Worm (Caenorhabditis elegans): ENCODE data around the gene Y37H2A.13.

The Y37H2A.13 gene

DNA sequence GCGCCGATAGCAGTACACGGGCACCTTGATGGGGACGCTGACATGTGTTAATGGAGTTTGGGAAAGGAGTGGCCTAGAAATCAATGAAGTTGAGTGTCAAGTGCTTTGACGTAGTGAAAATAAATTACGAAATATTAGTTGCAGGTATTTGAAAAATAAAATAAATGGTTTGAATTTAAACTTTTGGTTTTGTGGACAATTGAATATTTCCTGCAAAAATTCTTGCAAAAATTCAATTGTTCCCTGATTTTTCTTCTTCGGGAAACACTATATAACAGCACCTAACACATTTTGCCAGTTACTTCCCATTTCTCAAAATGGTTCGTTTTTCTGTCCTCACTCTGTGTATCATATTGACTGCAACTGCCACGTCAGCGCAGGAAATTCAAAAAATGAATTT, at the start of gene Y37H2A.13:
TSS of gene Y37H2A.13 (plus strand) at position 301 of the 400 bp plus-strand sequence.
- no peak for TF ChIP-seq aly-1 (tag; optimal IDR thresholded peaks at IDR 0.05)
- no peak for TF ChIP-seq tbx-11 (GFP tag; IDR thresholded peaks at IDR 0.05)
- no peak for TF ChIP-seq F13C5.2 (tag; optimal IDR thresholded peaks at IDR 0.05)
- no peak for TF ChIP-seq pes-1 (GFP tag; IDR thresholded peaks at IDR 0.05)
- no peak for TF ChIP-seq B0310.2 (tag; optimal IDR thresholded peaks at IDR 0.05)
- no peak for TF ChIP-seq scrt-1 (GFP tag; IDR thresholded peaks at IDR 0.05)
- no peak for TF ChIP-seq ceh-13 (GFP tag; optimal IDR thresholded peaks at IDR 0.05)
- TF ChIP-seq tra-4 (tag; optimal IDR thresholded peaks at IDR 0.05): no peak
- no peak for TF ChIP-seq hmbx-1 (tag; optimal IDR thresholded peaks at IDR 0.05)
- TF ChIP-seq hnd-1 (tag; optimal IDR thresholded peaks at IDR 0.05): no peak
- TF ChIP-seq ama-1 (optimal IDR thresholded peaks at IDR 0.05): no peak

DNA sequence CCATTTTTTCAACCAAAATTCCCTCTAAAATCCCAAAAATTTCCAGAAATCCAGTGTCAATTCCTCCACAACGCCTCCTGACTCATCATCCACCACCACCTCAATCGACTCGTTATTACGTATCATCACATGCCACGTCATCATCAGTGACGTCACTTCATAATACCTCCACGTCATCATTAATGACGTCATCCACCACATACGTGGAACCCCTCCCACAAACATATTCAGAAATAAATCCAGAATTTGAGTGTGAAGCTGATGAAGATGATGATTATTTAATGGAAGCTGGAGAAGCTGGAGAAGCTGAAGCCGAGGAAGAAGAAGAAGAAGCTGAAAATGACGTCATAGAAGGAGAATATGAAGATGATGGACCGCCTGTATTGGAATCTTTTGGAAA, 48.7 kb upstream of the Y37H2A.13 start:
- TF ChIP-seq B0310.2 (tag; optimal IDR thresholded peaks at IDR 0.05): no peak
- no peak for TF ChIP-seq ceh-13 (GFP tag; optimal IDR thresholded peaks at IDR 0.05)
- TF ChIP-seq hmg-4 (GFP tag; optimal IDR thresholded peaks at IDR 0.05): no peak
- TF ChIP-seq tbx-37 (GFP tag; conservative IDR thresholded peaks at IDR 0.05): no peak
- no peak for TF ChIP-seq tra-4 (tag; optimal IDR thresholded peaks at IDR 0.05)
- TF ChIP-seq hmbx-1 (tag; optimal IDR thresholded peaks at IDR 0.05): no peak
- no peak for TF ChIP-seq pes-1 (GFP tag; IDR thresholded peaks at IDR 0.05)
- no peak for TF ChIP-seq scrt-1 (GFP tag; IDR thresholded peaks at IDR 0.05)
- no peak for TF ChIP-seq flt-1 (GFP tag; IDR thresholded peaks at IDR 0.05)
- TF ChIP-seq F13C5.2 (tag; optimal IDR thresholded peaks at IDR 0.05): no peak
- no peak for TF ChIP-seq tbx-11 (GFP tag; IDR thresholded peaks at IDR 0.05)
- no peak for TF ChIP-seq hnd-1 (tag; optimal IDR thresholded peaks at IDR 0.05)
- TF ChIP-seq ets-7 (tag; optimal IDR thresholded peaks at IDR 0.05): no peak
- TF ChIP-seq sea-1 (GFP tag; conservative IDR thresholded peaks at IDR 0.05): no peak
- no peak for TF ChIP-seq aly-1 (tag; optimal IDR thresholded peaks at IDR 0.05)
- TF ChIP-seq ceh-36 (tag; optimal IDR thresholded peaks at IDR 0.05): no peak
- TF ChIP-seq ama-1 (optimal IDR thresholded peaks at IDR 0.05): no peak

DNA sequence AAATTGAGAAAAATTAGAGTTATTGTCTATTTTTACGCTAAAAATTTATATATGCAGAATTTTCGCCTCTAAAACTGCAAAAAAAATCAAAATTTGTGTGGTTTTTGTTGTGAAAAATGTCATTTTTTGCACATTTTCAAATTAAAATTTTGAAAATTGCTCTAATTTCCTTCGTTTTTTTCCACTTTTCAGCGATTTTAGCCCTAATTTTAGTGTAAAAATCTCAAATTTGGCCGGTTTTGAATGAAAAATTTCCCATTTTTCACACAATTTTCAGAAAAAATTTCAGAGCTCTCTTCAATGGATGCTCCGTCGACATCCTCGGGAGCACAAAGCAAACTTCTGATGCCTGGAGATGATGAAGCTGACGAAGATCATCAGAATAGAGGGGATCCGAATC, 44.3 kb upstream of the Y37H2A.13 start, which contains the start of gene par-4:
TSS of gene par-4 (plus strand) at position 301 of the 400 bp plus-strand sequence.
- TF ChIP-seq hmbx-1 (tag; optimal IDR thresholded peaks at IDR 0.05) (no peak), pes-1 (GFP tag; IDR thresholded peaks at IDR 0.05) (no peak), hnd-1 (tag; optimal IDR thresholded peaks at IDR 0.05) (no peak), ets-7 (tag; optimal IDR thresholded peaks at IDR 0.05) (no peak), tra-4 (tag; optimal IDR thresholded peaks at IDR 0.05) (no peak), tbx-11 (GFP tag; IDR thresholded peaks at IDR 0.05) (no peak), hmg-4 (GFP tag; optimal IDR thresholded peaks at IDR 0.05) (no peak)

DNA sequence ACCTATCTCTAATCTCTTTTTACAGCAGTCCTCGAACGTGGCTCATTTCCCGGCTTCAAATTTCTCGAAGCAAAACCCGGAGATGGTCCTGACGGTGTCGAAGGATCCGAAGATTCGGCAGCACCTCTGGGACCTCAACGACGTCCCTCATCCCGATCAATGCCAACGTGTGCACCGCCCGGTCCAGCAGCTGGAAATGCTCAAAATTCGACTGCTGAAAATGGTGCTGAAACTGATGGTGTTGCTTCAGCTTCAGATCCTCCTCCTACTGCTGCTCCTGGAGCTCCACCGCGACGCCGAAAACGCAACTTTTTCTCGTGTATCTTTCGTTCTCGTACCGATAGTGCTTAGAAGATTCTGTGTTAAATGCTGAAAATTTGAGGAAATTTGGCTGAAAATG, 36.6 kb upstream of the Y37H2A.13 start:
- TF ChIP-seq flt-1 (GFP tag; IDR thresholded peaks at IDR 0.05): no peak
- no peak for TF ChIP-seq ama-1 (optimal IDR thresholded peaks at IDR 0.05)
- TF ChIP-seq sea-1 (GFP tag; conservative IDR thresholded peaks at IDR 0.05): no peak
- no peak for TF ChIP-seq scrt-1 (GFP tag; IDR thresholded peaks at IDR 0.05)

DNA sequence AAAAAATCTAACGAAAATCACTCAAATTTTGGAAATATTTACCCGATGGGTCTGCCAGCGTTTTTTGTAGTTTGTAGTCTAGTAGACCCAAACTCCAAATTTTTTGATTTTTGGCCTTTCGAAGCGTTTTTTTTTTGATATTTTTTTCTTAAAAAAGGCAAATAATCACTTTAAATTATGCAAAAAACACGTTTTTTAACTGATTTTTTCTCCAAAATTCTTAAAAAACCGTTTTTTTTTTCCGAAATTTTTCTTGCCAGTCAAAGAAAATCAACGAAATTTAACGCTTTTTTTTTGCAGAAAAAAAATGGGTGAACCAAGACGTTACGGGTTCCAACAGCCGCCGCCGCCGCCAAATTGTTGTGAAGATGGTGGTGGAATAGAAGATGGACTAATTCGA, 34.7 kb upstream of the Y37H2A.13 start, which contains the start of gene Y37H2A.1:
TSS of gene Y37H2A.1 (plus strand) at position 301 of the 400 bp plus-strand sequence.
- TF ChIP-seq hmbx-1 (tag; optimal IDR thresholded peaks at IDR 0.05) (no peak), ama-1 (optimal IDR thresholded peaks at IDR 0.05) (no peak), ets-7 (tag; optimal IDR thresholded peaks at IDR 0.05) (no peak), hmg-4 (GFP tag; optimal IDR thresholded peaks at IDR 0.05) (no peak), tra-4 (tag; optimal IDR thresholded peaks at IDR 0.05) (no peak), aly-1 (tag; optimal IDR thresholded peaks at IDR 0.05) (no peak), tbx-11 (GFP tag; IDR thresholded peaks at IDR 0.05) (no peak), tbx-37 (GFP tag; conservative IDR thresholded peaks at IDR 0.05) (no peak), scrt-1 (GFP tag; IDR thresholded peaks at IDR 0.05) (no peak), ceh-13 (GFP tag; optimal IDR thresholded peaks at IDR 0.05) (no peak), sea-1 (GFP tag; conservative IDR thresholded peaks at IDR 0.05) (no peak), F13C5.2 (tag; optimal IDR thresholded peaks at IDR 0.05) (no peak)

DNA sequence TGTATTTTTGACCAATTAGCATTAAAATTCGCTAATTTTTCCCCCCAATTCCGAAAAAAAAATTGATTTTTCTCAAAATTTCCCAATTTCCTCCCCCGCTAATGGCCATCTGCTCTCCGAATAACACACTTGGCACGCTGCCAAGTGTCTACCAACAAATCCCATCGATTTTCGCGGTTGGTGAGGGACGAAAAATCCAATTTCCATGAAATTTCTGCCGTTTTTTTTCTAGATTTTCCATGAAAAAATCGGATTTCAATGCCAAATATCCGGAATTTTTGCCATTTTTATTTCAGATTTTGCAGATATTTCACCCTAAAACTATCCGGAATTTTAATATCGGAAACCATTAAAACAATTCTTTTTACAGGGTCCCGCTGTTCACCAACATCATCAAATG, 33.2 kb upstream of the Y37H2A.13 start:
- TF ChIP-seq ama-1 (optimal IDR thresholded peaks at IDR 0.05) (no peak), ceh-13 (GFP tag; optimal IDR thresholded peaks at IDR 0.05) (no peak), flt-1 (GFP tag; IDR thresholded peaks at IDR 0.05) (no peak), F13C5.2 (tag; optimal IDR thresholded peaks at IDR 0.05) (no peak), tbx-11 (GFP tag; IDR thresholded peaks at IDR 0.05) (no peak), sea-1 (GFP tag; conservative IDR thresholded peaks at IDR 0.05) (no peak), hmg-4 (GFP tag; optimal IDR thresholded peaks at IDR 0.05) (no peak), ceh-36 (tag; optimal IDR thresholded peaks at IDR 0.05) (no peak), pes-1 (GFP tag; IDR thresholded peaks at IDR 0.05) (no peak), ets-7 (tag; optimal IDR thresholded peaks at IDR 0.05) (no peak), scrt-1 (GFP tag; IDR thresholded peaks at IDR 0.05) (no peak), tbx-37 (GFP tag; conservative IDR thresholded peaks at IDR 0.05) (no peak), aly-1 (tag; optimal IDR thresholded peaks at IDR 0.05) (no peak), B0310.2 (tag; optimal IDR thresholded peaks at IDR 0.05) (no peak), tra-4 (tag; optimal IDR thresholded peaks at IDR 0.05) (no peak), hmbx-1 (tag; optimal IDR thresholded peaks at IDR 0.05) (no peak), hnd-1 (tag; optimal IDR thresholded peaks at IDR 0.05) (no peak)

DNA sequence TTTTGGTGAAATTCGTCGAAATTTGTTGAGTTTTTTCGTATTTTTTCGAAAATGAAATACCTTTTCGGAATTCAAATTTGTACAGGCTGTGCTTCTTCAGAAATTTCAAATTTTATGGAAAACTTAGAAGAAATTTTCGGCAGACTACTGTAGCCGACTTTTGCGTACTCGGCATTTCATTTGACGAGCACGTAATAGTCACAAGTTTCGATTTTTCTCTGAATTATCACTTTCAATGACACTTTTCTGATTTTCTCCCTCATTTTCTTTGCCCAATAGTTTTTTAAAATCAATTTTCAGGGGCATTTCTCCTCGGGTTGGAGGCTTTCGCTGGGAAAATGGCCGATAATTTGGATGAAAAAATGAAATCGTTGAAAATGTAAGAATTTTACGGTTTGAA, 19.0 kb upstream of the Y37H2A.13 start, which contains the start of gene fbxa-107:
TSS of gene fbxa-107 (plus strand) at position 301 of the 400 bp plus-strand sequence.
- TF ChIP-seq ama-1 (optimal IDR thresholded peaks at IDR 0.05) (no peak), hnd-1 (tag; optimal IDR thresholded peaks at IDR 0.05) (no peak), ceh-13 (GFP tag; optimal IDR thresholded peaks at IDR 0.05) (no peak), hmbx-1 (tag; optimal IDR thresholded peaks at IDR 0.05) (no peak), B0310.2 (tag; optimal IDR thresholded peaks at IDR 0.05) (no peak), pes-1 (GFP tag; IDR thresholded peaks at IDR 0.05) (no peak), scrt-1 (GFP tag; IDR thresholded peaks at IDR 0.05) (no peak), ceh-36 (tag; optimal IDR thresholded peaks at IDR 0.05) (no peak)

DNA sequence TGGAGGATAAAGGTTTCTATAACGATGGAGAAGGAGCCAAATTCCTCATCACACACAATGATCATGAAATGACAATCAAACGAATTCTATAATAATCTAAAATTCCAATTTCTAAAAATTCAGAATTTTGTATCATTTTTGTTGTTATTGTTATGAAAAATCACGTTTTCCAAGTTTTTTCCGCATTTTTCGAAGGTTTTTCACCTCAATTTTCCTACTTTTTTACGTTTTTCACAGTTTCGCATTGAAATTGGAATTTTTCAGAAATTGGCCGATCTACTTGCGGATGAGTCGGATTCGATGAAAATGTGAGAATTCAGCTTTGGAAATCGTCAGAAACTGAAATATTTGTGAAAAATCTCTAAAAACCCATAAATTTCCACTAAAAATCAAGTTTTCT, 17.6 kb upstream of the Y37H2A.13 start, which contains the start of gene fbxa-210:
TSS of gene fbxa-210 (plus strand) at position 301 of the 400 bp plus-strand sequence.
- TF ChIP-seq tbx-11 (GFP tag; IDR thresholded peaks at IDR 0.05) (no peak), scrt-1 (GFP tag; IDR thresholded peaks at IDR 0.05) (no peak), pes-1 (GFP tag; IDR thresholded peaks at IDR 0.05) (no peak), hnd-1 (tag; optimal IDR thresholded peaks at IDR 0.05) (no peak), tbx-37 (GFP tag; conservative IDR thresholded peaks at IDR 0.05) (no peak), hmbx-1 (tag; optimal IDR thresholded peaks at IDR 0.05) (no peak), tra-4 (tag; optimal IDR thresholded peaks at IDR 0.05) (no peak)
